Worm (Caenorhabditis elegans) whole organism, L2 larva: Measurements from ENCODE around the gene tat-3.

Experiments used
- F13H6.1 ChIP-seq: sonication (generic microtip); optimal IDR thresholded peaks from 2 replicates; lab custom pipeline; 2016; ENCODE audit warnings: missing genetic modification characterization, missing compliant biosample characterization
- R02D3.7 ChIP-seq: fragments of 150-350 bp; optimal IDR thresholded peaks from 2 replicates; lab custom pipeline; 2014; ENCODE audit warnings: missing biosample characterization, missing genetic modification characterization
- aly-2 ChIP-seq: fragments of 150-350 bp; optimal IDR thresholded peaks from 2 replicates; lab custom pipeline; 2014; ENCODE audit warnings: missing biosample characterization, missing genetic modification characterization
- lin-13 ChIP-seq: fragments of 150-350 bp; optimal IDR thresholded peaks from 2 replicates; lab custom pipeline; 2014; ENCODE audit warnings: missing biosample characterization, missing genetic modification reagents, missing genetic modification characterization
- lsy-2 ChIP-seq, 2 experiments: fragments of 150-350 bp in 1 of 2; sonication (generic microtip) in 1 of 2; optimal IDR thresholded peaks; 2 replicates each; lab custom pipeline; 2014 to 2017; ENCODE audit warnings: missing biosample characterization in 2 of 2, missing genetic modification characterization in 2 of 2
- mdl-1 ChIP-seq, 2 experiments: fragments of 150-350 bp in 1 of 2; sonication (generic microtip) in 1 of 2; optimal IDR thresholded peaks; 2 replicates each; lab custom pipeline; 2017; ENCODE audit warnings: missing biosample characterization in 2 of 2, missing genetic modification characterization in 2 of 2
- nhr-21 ChIP-seq: fragments of 150-350 bp; optimal IDR thresholded peaks from 2 replicates; lab custom pipeline; 2014; ENCODE audit warnings: missing biosample characterization, missing genetic modification characterization
- snpc-4 ChIP-seq: fragments of 150-350 bp; optimal IDR thresholded peaks from 2 replicates; lab custom pipeline; 2014; ENCODE audit warnings: missing biosample characterization, missing genetic modification characterization
- unc-62 ChIP-seq: fragments of 150-350 bp; optimal IDR thresholded peaks from 2 replicates; lab custom pipeline; 2014; ENCODE audit warnings: missing biosample characterization, missing genetic modification reagents, missing genetic modification characterization

DNA sequence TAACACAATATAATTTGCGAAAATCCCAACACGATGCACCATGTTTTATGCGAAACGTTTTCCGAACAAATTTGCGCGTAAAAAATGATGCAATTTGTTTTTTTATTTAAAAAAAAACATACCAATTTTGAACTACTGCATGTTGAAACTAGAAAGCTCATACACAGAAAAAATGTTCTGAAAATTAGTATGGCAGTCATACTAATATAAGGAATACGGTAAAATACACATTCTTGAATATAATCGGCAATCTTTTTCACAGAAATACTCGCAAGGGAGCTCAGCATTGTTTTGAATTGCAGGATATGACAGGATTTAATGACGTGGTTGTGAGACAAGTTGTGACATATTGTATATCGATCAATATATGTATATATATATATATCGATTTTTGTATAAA, 51.5 kb downstream of the tat-3 start, which contains the start of gene Y39A1A.16:
- TF ChIP-seq unc-62 (GFP tag; lab: Kevin White, UChicago): no peak
- TF ChIP-seq snpc-4 (tag; lab: Kevin White, UChicago): no peak
- no peak for TF ChIP-seq nhr-21 (tag; lab: Kevin White, UChicago)
- TF ChIP-seq lin-13: no peak
- TF ChIP-seq lsy-2 (tag; optimal IDR thresholded peaks at IDR 0.05; lab: Kevin White, UChicago): no peak
- TF ChIP-seq mdl-1 (tag; optimal IDR thresholded peaks at IDR 0.05; lab: Kevin White, UChicago): no peak
- no peak for TF ChIP-seq aly-2 (tag; lab: Kevin White, UChicago)
- no peak for TF ChIP-seq F13H6.1
- no peak for TF ChIP-seq R02D3.7 (tag; lab: Kevin White, UChicago)
